Comparison of ENCODE assay signal across 1 fruit fly cellular context in the genomic region with DNA sequence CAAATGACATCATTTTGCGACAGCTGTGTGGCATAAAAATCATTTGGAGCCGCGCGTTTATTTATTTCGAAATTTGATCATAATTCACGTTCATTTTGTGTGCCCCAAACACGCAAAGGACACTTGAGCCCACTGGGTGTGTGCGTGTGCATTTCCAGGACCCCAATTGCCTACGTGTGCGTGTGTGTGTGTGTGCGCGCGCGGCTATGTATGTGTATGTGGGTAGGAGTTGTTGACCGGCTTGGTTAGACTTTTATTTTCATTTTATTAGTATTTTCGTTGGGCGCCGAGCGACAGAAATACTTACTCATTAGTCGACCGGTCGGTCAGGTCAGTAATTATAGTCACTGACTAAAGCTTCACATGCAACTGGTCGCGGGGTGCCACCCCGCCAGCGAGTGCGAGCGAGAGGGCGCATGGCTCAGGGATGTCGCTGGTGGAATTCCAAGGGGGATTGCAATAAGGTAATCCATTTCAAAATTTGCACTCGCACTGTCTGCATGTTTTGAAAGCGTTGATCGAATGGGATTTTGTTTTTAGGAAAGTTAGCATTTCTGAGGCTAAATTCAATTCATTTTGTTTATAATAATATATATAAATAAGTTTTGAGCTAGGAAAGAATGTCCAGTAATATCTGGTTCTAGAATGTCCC.
TF ChIP-seq lines count a peak whose summit lies in the region.

No protein-coding gene starts in this region.

TF ChIP-seq in whole organism, embryonic, 481 proteins besides CTCF, POLR2A, EP300 and RAD21 (continued from another document and continues in another):
- TF ChIP-seq CG2712 (tag; optimal IDR thresholded peaks at IDR 0.05; lab: Kevin White, UChicago), result peak; percentile 40
- peak; percentile 28 for TF ChIP-seq tin (GFP tag; optimal IDR thresholded peaks at IDR 0.05; lab: Kevin White, UChicago)
- peak; percentile 43; the same call in 1 of the 2 replicates for TF ChIP-seq HLH3B (GFP tag; IDR thresholded peaks at IDR 0.05; lab: Robert Waterston, UW)
- TF ChIP-seq Dip3 (GFP tag; optimal IDR thresholded peaks at IDR 0.05; lab: Kevin White, UChicago), result peak; percentile 11
- TF ChIP-seq D19B (GFP tag; optimal IDR thresholded peaks at IDR 0.05; lab: Kevin White, UChicago), result peak; percentile 10
- no peak for TF ChIP-seq sens-2 (GFP tag; IDR thresholded peaks at IDR 0.05; lab: Robert Waterston, UW)
- TF ChIP-seq CG30431 (GFP tag; optimal IDR thresholded peaks at IDR 0.05; lab: Kevin White, UChicago), result peak; percentile 41
- TF ChIP-seq CG12769 (tag; optimal IDR thresholded peaks at IDR 0.05; lab: Kevin White, UChicago), result peak; percentile 8
- peak in 1 of 2 experiments; percentile 45 for TF ChIP-seq Hr51 (GFP tag; optimal IDR thresholded peaks at IDR 0.05; lab: Kevin White, UChicago)
- peak; percentile 38 for TF ChIP-seq Mad (GFP tag; optimal IDR thresholded peaks at IDR 0.05; lab: Kevin White, UChicago)
- TF ChIP-seq NfI (GFP tag; optimal IDR thresholded peaks at IDR 0.05; lab: Kevin White, UChicago), result peak; percentile 62
- no peak for TF ChIP-seq Ets97D (GFP tag; optimal IDR thresholded peaks at IDR 0.05; lab: Kevin White, UChicago)
- TF ChIP-seq Hmx (GFP tag; optimal IDR thresholded peaks at IDR 0.05; lab: Kevin White, UChicago), result no peak
- peak; percentile 57 for TF ChIP-seq lilli (GFP tag; optimal IDR thresholded peaks at IDR 0.05; lab: Kevin White, UChicago)
- TF ChIP-seq wdn (GFP tag; IDR thresholded peaks at IDR 0.05; lab: Robert Waterston, UW), result no peak
- TF ChIP-seq croc (GFP tag; conservative IDR thresholded peaks at IDR 0.05; lab: Robert Waterston, UW), result no peak
- TF ChIP-seq CG9932 (GFP tag; IDR thresholded peaks at IDR 0.05; lab: Robert Waterston, UW), result peak; percentile 61
- no peak for TF ChIP-seq bowl (GFP tag; IDR thresholded peaks at IDR 0.05; lab: Robert Waterston, UW)
- peak; percentile 9 for TF ChIP-seq caup (GFP tag; optimal IDR thresholded peaks at IDR 0.05; lab: Kevin White, UChicago; ENCODE audit: severe bottlenecking)
- peak; percentile 50 for TF ChIP-seq CG18619 (GFP tag; optimal IDR thresholded peaks at IDR 0.05; lab: Kevin White, UChicago)
- peak; percentile 65 for TF ChIP-seq ranshi (GFP tag; IDR thresholded peaks at IDR 0.05; lab: Robert Waterston, UW)
- peak; percentile 62; the same call in 1 of the 2 replicates for TF ChIP-seq NFAT (GFP tag; IDR thresholded peaks at IDR 0.05; lab: Robert Waterston, UW)
- no peak; the same call in 1 of the 2 replicates for TF ChIP-seq sim (GFP tag; IDR thresholded peaks at IDR 0.05; lab: Robert Waterston, UW)
- TF ChIP-seq Xbp1 (GFP tag; optimal IDR thresholded peaks at IDR 0.05; lab: Kevin White, UChicago), result peak; percentile 63
- TF ChIP-seq Hr39 (optimal IDR thresholded peaks at IDR 0.05; lab: Kevin White, UChicago), result peak; percentile 93
- TF ChIP-seq CG13775 (GFP tag; optimal IDR thresholded peaks at IDR 0.05; lab: Kevin White, UChicago), result peak; percentile 46
- TF ChIP-seq sens (GFP tag; lab: Kevin White, UChicago), result peak; percentile 47
- TF ChIP-seq CG13624 (GFP tag; optimal IDR thresholded peaks at IDR 0.05; lab: Kevin White, UChicago), result no peak
- TF ChIP-seq CG14441 (GFP tag; IDR thresholded peaks at IDR 0.05; lab: Robert Waterston, UW), result peak; percentile 55
- TF ChIP-seq ERR (GFP tag; optimal IDR thresholded peaks at IDR 0.05; lab: Kevin White, UChicago), result no peak
- TF ChIP-seq H2.0 (GFP tag; IDR thresholded peaks at IDR 0.05; lab: Robert Waterston, UW), result 0 out of 2 replicates have a peak, but pooled peaks have one; percentile 23
- TF ChIP-seq CG12155 (GFP tag; optimal IDR thresholded peaks at IDR 0.05; lab: Kevin White, UChicago), result peak; percentile 40
- no peak for TF ChIP-seq fd64A (GFP tag; optimal IDR thresholded peaks at IDR 0.05; lab: Kevin White, UChicago)
- TF ChIP-seq HLH4C (GFP tag; IDR thresholded peaks at IDR 0.05; lab: Robert Waterston, UW; ENCODE audit: partially characterized antibody), result no peak
- TF ChIP-seq Elba2 (GFP tag; optimal IDR thresholded peaks at IDR 0.05; lab: Kevin White, UChicago), result no peak
- TF ChIP-seq CG15479 (GFP tag; optimal IDR thresholded peaks at IDR 0.05; lab: Kevin White, UChicago), result peak; percentile 64
- no peak for TF ChIP-seq gt (GFP tag; IDR thresholded peaks at IDR 0.05; lab: Robert Waterston, UW)
- peak; percentile 32 for TF ChIP-seq grau (tag; optimal IDR thresholded peaks at IDR 0.05; lab: Kevin White, UChicago)
- TF ChIP-seq CG31365 (tag; optimal IDR thresholded peaks at IDR 0.05; lab: Kevin White, UChicago), result no peak
- peak; percentile 70 for TF ChIP-seq Gug (GFP tag; IDR thresholded peaks at IDR 0.05; lab: Robert Waterston, UW)
- TF ChIP-seq zfh2 (GFP tag; optimal IDR thresholded peaks at IDR 0.05; lab: Kevin White, UChicago), result peak; percentile 37
- TF ChIP-seq tgo (GFP tag; IDR thresholded peaks at IDR 0.05; lab: Robert Waterston, UW), result peak; percentile 49; the same call in 2 of the 3 replicates
- TF ChIP-seq bsh (GFP tag; optimal IDR thresholded peaks at IDR 0.05; lab: Kevin White, UChicago), result peak; percentile 17 to 33
- peak; percentile 67 for TF ChIP-seq Rfx (GFP tag; IDR thresholded peaks at IDR 0.05; lab: Robert Waterston, UW)
- TF ChIP-seq CG12942 (GFP tag; optimal IDR thresholded peaks at IDR 0.05; lab: Kevin White, UChicago), result peak; percentile 31
- TF ChIP-seq E2f1 (GFP tag; IDR thresholded peaks at IDR 0.05; lab: Robert Waterston, UW), result no peak
- peak; percentile 49 for TF ChIP-seq BtbVII (GFP tag; optimal IDR thresholded peaks at IDR 0.05; lab: Kevin White, UChicago)
- TF ChIP-seq CG15269 (tag; optimal IDR thresholded peaks at IDR 0.05; lab: Kevin White, UChicago), result peak; percentile 56
- TF ChIP-seq ttk (GFP tag; IDR thresholded peaks at IDR 0.05; lab: Robert Waterston, UW), result peak; percentile 43
- TF ChIP-seq CG10366 (GFP tag; IDR thresholded peaks at IDR 0.05; lab: Robert Waterston, UW), result peak; percentile 32; the same call in 1 of the 2 replicates
- TF ChIP-seq CG17359 (tag; optimal IDR thresholded peaks at IDR 0.05; lab: Kevin White, UChicago), result peak; percentile 46
- TF ChIP-seq CG14667 (GFP tag; IDR thresholded peaks at IDR 0.05; lab: Robert Waterston, UW), result no peak
- peak; percentile 37 for TF ChIP-seq ewg (GFP tag; optimal IDR thresholded peaks at IDR 0.05; lab: Kevin White, UChicago)
- no peak for TF ChIP-seq CG9797 (GFP tag; optimal IDR thresholded peaks at IDR 0.05; lab: Kevin White, UChicago)
- TF ChIP-seq CG8924 (tag; optimal IDR thresholded peaks at IDR 0.05; lab: Kevin White, UChicago), result peak; percentile 4
- TF ChIP-seq CG7786 (GFP tag; optimal IDR thresholded peaks at IDR 0.05; lab: Kevin White, UChicago), result peak; percentile 14
- TF ChIP-seq zen (tag; optimal IDR thresholded peaks at IDR 0.05; lab: Kevin White, UChicago), result no peak
- TF ChIP-seq CG1529 (GFP tag; optimal IDR thresholded peaks at IDR 0.05; lab: Kevin White, UChicago), result peak; percentile 13
- peak; percentile 60 for TF ChIP-seq lmd (GFP tag; IDR thresholded peaks at IDR 0.05; lab: Robert Waterston, UW)
- peak; percentile 53 for TF ChIP-seq CG10209 (GFP tag; optimal IDR thresholded peaks at IDR 0.05; lab: Kevin White, UChicago)
- TF ChIP-seq CG34224 (GFP tag; IDR thresholded peaks at IDR 0.05; lab: Robert Waterston, UW; ENCODE audit: partially characterized antibody), result no peak
- no peak for TF ChIP-seq CG15073 (GFP tag; optimal IDR thresholded peaks at IDR 0.05; lab: Kevin White, UChicago)
- 0 out of 3 replicates have a peak, but pooled peaks have one; percentile 1 for TF ChIP-seq CG14860 (GFP tag; IDR thresholded peaks at IDR 0.05; lab: Robert Waterston, UW; ENCODE audit: partially characterized antibody)
- TF ChIP-seq seq (GFP tag; IDR thresholded peaks at IDR 0.05; lab: Robert Waterston, UW), result peak; percentile 57
- peak; percentile 53 for TF ChIP-seq CG2120 (GFP tag; optimal IDR thresholded peaks at IDR 0.05; lab: Kevin White, UChicago)
- TF ChIP-seq CG18262 (tag; optimal IDR thresholded peaks at IDR 0.05; lab: Kevin White, UChicago), result peak; percentile 39
- peak; percentile 7 for TF ChIP-seq maf-S (GFP tag; optimal IDR thresholded peaks at IDR 0.05; lab: Kevin White, UChicago)
- no peak for TF ChIP-seq CG12744 (GFP tag; optimal IDR thresholded peaks at IDR 0.05; lab: Kevin White, UChicago)
- peak; percentile 4 for TF ChIP-seq fu2 (GFP tag; optimal IDR thresholded peaks at IDR 0.05; lab: Kevin White, UChicago)
- peak; percentile 14 for TF ChIP-seq Nf-YC (tag; optimal IDR thresholded peaks at IDR 0.05; lab: Kevin White, UChicago)
- TF ChIP-seq crol (GFP tag; IDR thresholded peaks at IDR 0.05; lab: Robert Waterston, UW), result peak; percentile 74
- TF ChIP-seq aop (GFP tag; IDR thresholded peaks at IDR 0.05; lab: Robert Waterston, UW), result no peak
- no peak for TF ChIP-seq CG8290 (GFP tag; optimal IDR thresholded peaks at IDR 0.05; lab: Kevin White, UChicago)
- peak in 1 of 2 experiments; percentile 73 for TF ChIP-seq CG8290 (tag; optimal IDR thresholded peaks at IDR 0.05; lab: Kevin White, UChicago)
- peak; percentile 56 for TF ChIP-seq ci (GFP tag; IDR thresholded peaks at IDR 0.05; lab: Robert Waterston, UW)
- peak; percentile 78 for TF ChIP-seq slbo (GFP tag; IDR thresholded peaks at IDR 0.05; lab: Robert Waterston, UW)
- peak; percentile 14 for TF ChIP-seq Blimp-1 (GFP tag; optimal IDR thresholded peaks at IDR 0.05; lab: Kevin White, UChicago)
- no peak for TF ChIP-seq CrebB (tag; optimal IDR thresholded peaks at IDR 0.05; lab: Kevin White, UChicago)
- TF ChIP-seq phol (tag; optimal IDR thresholded peaks at IDR 0.05; lab: Kevin White, UChicago), result peak; percentile 34
- peak; percentile 49 for TF ChIP-seq Ssrp (tag; optimal IDR thresholded peaks at IDR 0.05; lab: Kevin White, UChicago)
- no peak for TF ChIP-seq CG3838 (GFP tag; optimal IDR thresholded peaks at IDR 0.05; lab: Kevin White, UChicago)
- TF ChIP-seq Aef1 (GFP tag; IDR thresholded peaks at IDR 0.05; lab: Robert Waterston, UW), result peak; percentile 25; the same call in 1 of the 3 replicates
- peak; percentile 51 for TF ChIP-seq CG13424 (tag; optimal IDR thresholded peaks at IDR 0.05; lab: Kevin White, UChicago)
- peak; percentile 28 for TF ChIP-seq CG9727 (GFP tag; optimal IDR thresholded peaks at IDR 0.05; lab: Kevin White, UChicago)
- no peak for TF ChIP-seq vnd (GFP tag; IDR thresholded peaks at IDR 0.05; lab: Robert Waterston, UW; ENCODE audit: partially characterized antibody)
- TF ChIP-seq CG6813 (GFP tag; optimal IDR thresholded peaks at IDR 0.05; lab: Kevin White, UChicago), result peak; percentile 2
- TF ChIP-seq ind (GFP tag; optimal IDR thresholded peaks at IDR 0.05; lab: Kevin White, UChicago), result peak; percentile 63
- no peak for TF ChIP-seq Six4 (GFP tag; optimal IDR thresholded peaks at IDR 0.05; lab: Kevin White, UChicago)
- peak; percentile 1 for TF ChIP-seq pnt (GFP tag; optimal IDR thresholded peaks at IDR 0.05; lab: Kevin White, UChicago)
- TF ChIP-seq Oli (tag; optimal IDR thresholded peaks at IDR 0.05; lab: Kevin White, UChicago), result peak; percentile 53
- peak; percentile 50; the same call in 2 of the 3 replicates for TF ChIP-seq CG14050 (GFP tag; IDR thresholded peaks at IDR 0.05; lab: Robert Waterston, UW)
- TF ChIP-seq CG17328 (GFP tag; IDR thresholded peaks at IDR 0.05; lab: Robert Waterston, UW), result 0 out of 2 replicates have a peak, but pooled peaks have one; percentile 42
- peak in 1 of 2 experiments; percentile 62 for TF ChIP-seq dpn (GFP tag; optimal IDR thresholded peaks at IDR 0.05; lab: Kevin White, UChicago)
- TF ChIP-seq CG1603 (tag; optimal IDR thresholded peaks at IDR 0.05; lab: Kevin White, UChicago), result peak; percentile 25
- TF ChIP-seq chn (GFP tag; optimal IDR thresholded peaks at IDR 0.05; lab: Kevin White, UChicago), result peak; percentile 26
- TF ChIP-seq CG4854 (GFP tag; optimal IDR thresholded peaks at IDR 0.05; lab: Kevin White, UChicago), result no peak
- peak; percentile 25 for TF ChIP-seq corto (GFP tag; optimal IDR thresholded peaks at IDR 0.05; lab: Kevin White, UChicago)
- peak in 1 of 2 experiments; percentile 32 for TF ChIP-seq Pdp1 (GFP tag; optimal IDR thresholded peaks at IDR 0.05; lab: Kevin White, UChicago)
- peak; percentile 7 for TF ChIP-seq CG13296 (GFP tag; optimal IDR thresholded peaks at IDR 0.05; lab: Kevin White, UChicago)
- TF ChIP-seq Sox102F (GFP tag; optimal IDR thresholded peaks at IDR 0.05; lab: Kevin White, UChicago), result peak; percentile 54
- peak; percentile 92 for TF ChIP-seq Ets65A (GFP tag; lab: Kevin White, UChicago)
- TF ChIP-seq mam (GFP tag; optimal IDR thresholded peaks at IDR 0.05; lab: Kevin White, UChicago), result peak; percentile 50
- TF ChIP-seq Rx (GFP tag; IDR thresholded peaks at IDR 0.05; lab: Robert Waterston, UW), result 0 out of 2 replicates have a peak, but pooled peaks have one; percentile 32
- TF ChIP-seq lov (optimal IDR thresholded peaks at IDR 0.05; lab: Kevin White, UChicago), result no peak
- no peak for TF ChIP-seq lov (GFP tag; IDR thresholded peaks at IDR 0.05; lab: Robert Waterston, UW)
- TF ChIP-seq Nf-YB (GFP tag; optimal IDR thresholded peaks at IDR 0.05; lab: Kevin White, UChicago), result no peak
- peak; percentile 64; the same call in 1 of the 3 replicates for TF ChIP-seq CG2889 (GFP tag; IDR thresholded peaks at IDR 0.05; lab: Robert Waterston, UW)
- TF ChIP-seq Hmr (GFP tag; optimal IDR thresholded peaks at IDR 0.05; lab: Kevin White, UChicago), result peak; percentile 40
- peak; percentile 76 for TF ChIP-seq Med (GFP tag; lab: Kevin White, UChicago)
- peak; percentile 50 for TF ChIP-seq dmrt99B (tag; optimal IDR thresholded peaks at IDR 0.05; lab: Kevin White, UChicago)
- TF ChIP-seq CG31224 (GFP tag; IDR thresholded peaks at IDR 0.05; lab: Robert Waterston, UW), result 0 out of 2 replicates have a peak, but pooled peaks have one; percentile 12
- no peak for TF ChIP-seq D (optimal IDR thresholded peaks at IDR 0.05; lab: Kevin White, UChicago)
- peak; percentile 46 for TF ChIP-seq D (GFP tag; optimal IDR thresholded peaks at IDR 0.05; lab: Kevin White, UChicago)
- peak; percentile 19 for TF ChIP-seq Fer3 (tag; optimal IDR thresholded peaks at IDR 0.05; lab: Kevin White, UChicago)
- TF ChIP-seq CG33213 (GFP tag; optimal IDR thresholded peaks at IDR 0.05; lab: Kevin White, UChicago), result no peak
- no peak for TF ChIP-seq Dll (GFP tag; IDR thresholded peaks at IDR 0.05; lab: Robert Waterston, UW; ENCODE audit: partially characterized antibody)
- peak; percentile 23; the same call in 1 of the 2 replicates for TF ChIP-seq CG6272 (GFP tag; IDR thresholded peaks at IDR 0.05; lab: Robert Waterston, UW)
- peak; percentile 65 for TF ChIP-seq CG7839 (tag; optimal IDR thresholded peaks at IDR 0.05; lab: Kevin White, UChicago)
- peak; percentile 2 for TF ChIP-seq Asciz (GFP tag; optimal IDR thresholded peaks at IDR 0.05; lab: Kevin White, UChicago)
- peak; percentile 44 for TF ChIP-seq bcd (GFP tag; optimal IDR thresholded peaks at IDR 0.05; lab: Kevin White, UChicago)
- no peak for TF ChIP-seq sug (tag; optimal IDR thresholded peaks at IDR 0.05; lab: Kevin White, UChicago)
- TF ChIP-seq Lpt (GFP tag; optimal IDR thresholded peaks at IDR 0.05; lab: Kevin White, UChicago), result no peak
